Worm (Caenorhabditis elegans) whole organism, early embryonic: ENCODE results near the gene aagr-2.

Source experiments
- aly-1 ChIP-seq: sonication (generic microtip); optimal IDR thresholded peaks from 2 replicates; lab custom pipeline; 2016; ENCODE audit warnings: missing genetic modification characterization, missing compliant biosample characterization
- ama-1 ChIP-seq: fragments of 150-350 bp; optimal IDR thresholded peaks from 2 replicates; lab custom pipeline; 2014
- flt-1 ChIP-seq: fragments of 200-800 bp; sonication (Bioruptor generic); IDR thresholded peaks from 2 replicates; pipeline ENCODE4 v1.3.6; 2022; ENCODE audit warnings: missing genetic modification characterization, missing compliant biosample characterization
- hmg-4 ChIP-seq: fragments of 200-800 bp; sonication (Bioruptor generic); optimal IDR thresholded peaks from 2 replicates; lab custom pipeline; 2018; ENCODE audit warnings: mild to moderate bottlenecking, missing genetic modification characterization, missing compliant biosample characterization
- pes-1 ChIP-seq: fragments of 200-800 bp; sonication (Bioruptor generic); IDR thresholded peaks from 2 replicates; pipeline ENCODE4 v1.3.6; 2022; ENCODE audit warnings: missing genetic modification reagents, missing genetic modification characterization, missing compliant biosample characterization
- scrt-1 ChIP-seq: fragments of 200-800 bp; sonication (Bioruptor generic); IDR thresholded peaks from 2 replicates; pipeline ENCODE4 v1.3.6; 2022; ENCODE audit warnings: missing genetic modification characterization, missing compliant biosample characterization
- tra-4 ChIP-seq: sonication (generic microtip); optimal IDR thresholded peaks from 2 replicates; lab custom pipeline; 2017; ENCODE audit warnings: missing genetic modification characterization, missing compliant biosample characterization

DNA sequence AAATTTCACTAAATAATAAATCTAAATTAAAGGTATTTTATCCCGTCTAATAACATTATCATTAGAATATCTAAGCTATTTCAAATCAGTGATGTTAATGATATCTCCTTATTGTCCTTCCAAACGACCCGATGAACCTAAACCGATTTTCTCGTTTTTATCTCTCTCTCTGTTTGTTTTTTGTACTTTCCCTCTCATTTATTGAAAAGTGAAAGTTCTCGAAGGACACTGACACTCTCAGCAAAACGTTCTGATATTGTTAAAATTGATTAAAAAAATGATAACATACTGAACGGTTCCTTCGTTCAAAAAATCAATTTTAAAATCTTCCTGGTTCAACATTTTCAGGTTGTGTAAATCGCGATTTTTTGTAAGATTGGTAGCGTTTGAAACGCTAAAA is 49.0 kb downstream of the aagr-2 start, which contains the start of gene F11G11.13:
- TF ChIP-seq flt-1 (GFP tag; lab: Robert Waterston, UW), result no peak
- TF ChIP-seq scrt-1 (GFP tag; lab: Robert Waterston, UW), result no peak
- no peak for TF ChIP-seq tra-4 (tag; lab: Kevin White, UChicago)
- TF ChIP-seq hmg-4 (GFP tag; lab: Kevin White, UChicago), result no peak
- TF ChIP-seq ama-1 (lab: Kevin White, UChicago), result no peak
- TF ChIP-seq aly-1 (tag; lab: Kevin White, UChicago), result no peak
- no peak for TF ChIP-seq pes-1 (GFP tag; lab: Robert Waterston, UW)
